Fruit fly (Drosophila melanogaster) whole organism, embryonic: ENCODE results near the gene fzy.
A peak's percentile ranks its signal among the peaks of the same experiment; 100 is the strongest.

Source experiments
- ATbp ChIP-seq: fragments of 200-800 bp; sonication (Bioruptor generic); optimal IDR thresholded peaks from 2 replicates; lab custom pipeline; 2017; ENCODE audit warnings: missing biosample characterization, mild to moderate bottlenecking, missing genetic modification characterization, missing genetic modification reagents
- Antp ChIP-seq: fragments of 200-800 bp; sonication (Bioruptor generic); optimal IDR thresholded peaks from 3 replicates; lab custom pipeline; 2016; ENCODE audit warnings: missing biosample characterization, missing genetic modification characterization
- CG10565 ChIP-seq: fragments of 200-800 bp; sonication (Bioruptor generic); optimal IDR thresholded peaks from 3 replicates; lab custom pipeline; 2016; ENCODE audit warnings: missing biosample characterization, mild to moderate bottlenecking, missing genetic modification characterization
- CG10654 ChIP-seq: fragments of 200-800 bp; sonication (Bioruptor generic); optimal IDR thresholded peaks from 2 replicates; lab custom pipeline; 2016; ENCODE audit warnings: missing biosample characterization, missing genetic modification characterization
- CG11695 ChIP-seq: fragments of 200-800 bp; sonication (Bioruptor generic); IDR thresholded peaks from 3 replicates; pipeline ENCODE4 v1.3.6; 2022; ENCODE audit warnings: missing biosample characterization, missing genetic modification characterization
- CG13424 ChIP-seq: fragments of 200-800 bp; sonication (Bioruptor generic); optimal IDR thresholded peaks from 2 replicates; lab custom pipeline; 2019; ENCODE audit warnings: missing biosample characterization, mild to moderate bottlenecking, missing genetic modification characterization, moderate library complexity
- CG15601 ChIP-seq: fragments of 200-800 bp; sonication (Bioruptor generic); optimal IDR thresholded peaks from 3 replicates; lab custom pipeline; 2019; ENCODE audit warnings: missing biosample characterization, mild to moderate bottlenecking, missing genetic modification characterization, moderate library complexity
- CG2116 ChIP-seq: fragments of 200-800 bp; sonication (Bioruptor generic); optimal IDR thresholded peaks from 3 replicates; lab custom pipeline; 2018; ENCODE audit warnings: missing biosample characterization, mild to moderate bottlenecking, missing genetic modification characterization
- CG43689 ChIP-seq: fragments of 200-800 bp; sonication (Bioruptor generic); IDR thresholded peaks from 2 replicates; pipeline ENCODE4 v1.3.6; 2022; ENCODE audit warnings: missing biosample characterization, missing genetic modification characterization
- CG6854 ChIP-seq: fragments of 200-800 bp; sonication (Bioruptor generic); optimal IDR thresholded peaks from 3 replicates; lab custom pipeline; 2017; ENCODE audit warnings: missing biosample characterization, mild to moderate bottlenecking, missing genetic modification characterization
- CG8089 ChIP-seq: fragments of 200-800 bp; sonication (Bioruptor generic); optimal IDR thresholded peaks from 3 replicates; lab custom pipeline; 2016; ENCODE audit warnings: missing biosample characterization, missing genetic modification characterization
- CG9797 ChIP-seq: fragments of 200-800 bp; sonication (Bioruptor generic); optimal IDR thresholded peaks from 3 replicates; lab custom pipeline; 2018; ENCODE audit warnings: missing biosample characterization, mild to moderate bottlenecking, missing genetic modification characterization
- CkIIα-i1 ChIP-seq: fragments of 200-800 bp; sonication (Bioruptor generic); IDR thresholded peaks from 2 replicates; pipeline ENCODE4 v1.3.6; 2022; ENCODE audit warnings: missing biosample characterization, missing genetic modification characterization
- CoRest ChIP-seq: fragments of 200-800 bp; sonication (Bioruptor generic); optimal IDR thresholded peaks from 3 replicates; lab custom pipeline; 2018; ENCODE audit warnings: missing biosample characterization, mild to moderate bottlenecking, missing genetic modification characterization, moderate library complexity
- D19A ChIP-seq: fragments of 200-800 bp; optimal IDR thresholded peaks from 3 replicates; lab custom pipeline; 2019; ENCODE audit warnings: missing biosample characterization, mild to moderate bottlenecking, missing genetic modification characterization, moderate library complexity
- Dek ChIP-seq: fragments of 200-800 bp; sonication (Bioruptor generic); optimal IDR thresholded peaks from 3 replicates; lab custom pipeline; 2019; ENCODE audit warnings: missing biosample characterization, mild to moderate bottlenecking, missing genetic modification characterization, moderate library complexity
- Eip74EF ChIP-seq, 2 experiments: fragments of 200-800 bp in 1 of 2; fragments of >200 bp in 1 of 2; sonication (Bioruptor generic) in 1 of 2; optimal IDR thresholded peaks; 2 replicates each; lab custom pipeline; 2017 to 2019; ENCODE audit warnings: missing biosample characterization in 2 of 2, missing genetic modification characterization in 2 of 2, mild to moderate bottlenecking in 1 of 2, moderate library complexity in 1 of 2
- Ets65A ChIP-seq: fragments of 200-800 bp; sonication (Bioruptor generic); peaks from one replicate; lab custom pipeline; 2016; ENCODE audit warnings: missing biosample characterization, missing genetic modification characterization
- GATAe ChIP-seq: fragments of 200-800 bp; sonication (Bioruptor generic); conservative IDR thresholded peaks from 2 replicates; pipeline ENCODE4 v1.3.6; 2022; ENCODE audit warnings: missing biosample characterization, missing genetic modification characterization
- HLH4C ChIP-seq: fragments of 200-800 bp; sonication (Bioruptor generic); IDR thresholded peaks from 3 replicates; pipeline ENCODE4 v1.3.6; 2022; ENCODE audit warnings: missing biosample characterization, missing genetic modification characterization; ENCODE audit not compliant: partially characterized antibody
- MTF-1 ChIP-seq: fragments of 200-800 bp; sonication (Bioruptor generic); optimal IDR thresholded peaks from 2 replicates; lab custom pipeline; 2018; ENCODE audit warnings: missing biosample characterization, mild to moderate bottlenecking, missing genetic modification characterization, borderline replicate concordance
- Max ChIP-seq: fragments of 200-800 bp; sonication (Bioruptor generic); optimal IDR thresholded peaks from 2 replicates; lab custom pipeline; 2016; ENCODE audit warnings: missing biosample characterization, mild to moderate bottlenecking, missing genetic modification characterization
- Med ChIP-seq: fragments of 200-800 bp; sonication (Bioruptor generic); peaks from one replicate; lab custom pipeline; 2016; ENCODE audit warnings: missing biosample characterization, missing genetic modification characterization, mild to moderate bottlenecking, inconsistent platforms, moderate library complexity
- Meics ChIP-seq: fragments of 200-800 bp; sonication (Bioruptor generic); optimal IDR thresholded peaks from 2 replicates; lab custom pipeline; 2017; ENCODE audit warnings: missing biosample characterization, mild to moderate bottlenecking, missing genetic modification characterization
- Ssrp ChIP-seq: fragments of 200-800 bp; sonication (Bioruptor generic); optimal IDR thresholded peaks from 2 replicates; lab custom pipeline; 2018; ENCODE audit warnings: missing biosample characterization, mild to moderate bottlenecking, missing genetic modification characterization, moderate library complexity
- Stat92E ChIP-seq, 3 experiments: fragments of >200 bp in 2 of 3; fragments of 200-800 bp in 1 of 3; sonication (Bioruptor generic) in 1 of 3; optimal IDR thresholded peaks; 2 replicates each; lab custom pipeline; 2017 to 2019; ENCODE audit warnings: missing biosample characterization in 3 of 3, missing genetic modification characterization in 3 of 3, mild to moderate bottlenecking in 1 of 3, moderate library complexity in 1 of 3
- Tbp ChIP-seq: fragments of >200 bp; optimal IDR thresholded peaks from 2 replicates; lab custom pipeline; 2018; ENCODE audit warnings: missing biosample characterization, missing genetic modification characterization
- ato ChIP-seq: fragments of 200-800 bp; sonication (Bioruptor generic); IDR thresholded peaks from 2 replicates; pipeline ENCODE4 v1.3.6; 2022; ENCODE audit warnings: missing biosample characterization, missing genetic modification characterization; ENCODE audit not compliant: partially characterized antibody
- chif ChIP-seq, 2 experiments: fragments of 200-800 bp; sonication (Bioruptor generic); optimal IDR thresholded peaks; 3 replicates each; lab custom pipeline; 2016; ENCODE audit warnings: missing biosample characterization in 2 of 2, missing genetic modification characterization in 2 of 2
- danr ChIP-seq: fragments of 200-800 bp; sonication (Bioruptor generic); IDR thresholded peaks from 2 replicates; pipeline ENCODE4 v1.3.6; 2022; ENCODE audit warnings: missing biosample characterization, missing genetic modification characterization
- exex ChIP-seq: fragments of 200-800 bp; sonication (Bioruptor generic); optimal IDR thresholded peaks from 4 replicates; lab custom pipeline; 2018; ENCODE audit warnings: missing biosample characterization, mild to moderate bottlenecking, missing genetic modification characterization, moderate library complexity
- fu2 ChIP-seq: fragments of 200-800 bp; sonication (Bioruptor generic); optimal IDR thresholded peaks from 2 replicates; lab custom pipeline; 2016; ENCODE audit warnings: missing biosample characterization, missing genetic modification characterization
- gem ChIP-seq: fragments of 200-800 bp; sonication (Bioruptor generic); optimal IDR thresholded peaks from 2 replicates; lab custom pipeline; 2019; ENCODE audit warnings: missing biosample characterization, mild to moderate bottlenecking, missing genetic modification characterization, moderate library complexity
- grau ChIP-seq: fragments of 200-800 bp; optimal IDR thresholded peaks from 3 replicates; lab custom pipeline; 2019; ENCODE audit warnings: missing biosample characterization, mild to moderate bottlenecking, missing genetic modification characterization, moderate library complexity
- gro ChIP-seq: fragments of 200-800 bp; sonication (Bioruptor generic); optimal IDR thresholded peaks from 2 replicates; lab custom pipeline; 2016; ENCODE audit warnings: missing biosample characterization, missing genetic modification characterization
- kni ChIP-seq: fragments of 200-800 bp; sonication (Bioruptor generic); optimal IDR thresholded peaks from 3 replicates; lab custom pipeline; 2017; ENCODE audit warnings: mild to moderate bottlenecking, missing biosample characterization, missing genetic modification reagents, missing genetic modification characterization
- lbe ChIP-seq: fragments of 200-800 bp; sonication (Bioruptor generic); optimal IDR thresholded peaks from 2 replicates; lab custom pipeline; 2016; ENCODE audit warnings: missing biosample characterization, mild to moderate bottlenecking, missing genetic modification characterization
- lola ChIP-seq, 3 experiments: fragments of >200 bp in 2 of 3; fragments of 200-800 bp in 1 of 3; sonication (Bioruptor generic) in 1 of 3; optimal IDR thresholded peaks; 2 replicates each; lab custom pipeline; 2017 to 2019; ENCODE audit warnings: missing biosample characterization in 3 of 3, missing genetic modification characterization in 3 of 3, mild to moderate bottlenecking in 1 of 3, moderate library complexity in 1 of 3
- mam ChIP-seq: fragments of 200-800 bp; sonication (Bioruptor generic); optimal IDR thresholded peaks from 3 replicates; lab custom pipeline; 2016; ENCODE audit warnings: missing biosample characterization, missing genetic modification characterization
- oc ChIP-seq: fragments of 200-800 bp; sonication (Bioruptor generic); optimal IDR thresholded peaks from 2 replicates; lab custom pipeline; 2018; ENCODE audit warnings: missing biosample characterization, mild to moderate bottlenecking, missing genetic modification characterization, moderate library complexity
- odd ChIP-seq: fragments of 200-800 bp; sonication (Bioruptor generic); optimal IDR thresholded peaks from 2 replicates; lab custom pipeline; 2017; ENCODE audit warnings: missing biosample characterization, mild to moderate bottlenecking, missing genetic modification characterization
- org-1 ChIP-seq: fragments of 200-800 bp; sonication (Bioruptor generic); optimal IDR thresholded peaks from 2 replicates; lab custom pipeline; 2017; ENCODE audit warnings: missing biosample characterization, missing genetic modification characterization
- pb ChIP-seq: fragments of 200-800 bp; sonication (Bioruptor generic); optimal IDR thresholded peaks from 3 replicates; lab custom pipeline; 2016; ENCODE audit warnings: missing biosample characterization, missing genetic modification characterization
- row ChIP-seq: fragments of 200-800 bp; sonication (Bioruptor generic); IDR thresholded peaks from 3 replicates; pipeline ENCODE4 v1.3.6; 2022; ENCODE audit warnings: missing biosample characterization, missing genetic modification characterization
- sens ChIP-seq: fragments of 200-800 bp; sonication (Bioruptor generic); peaks from one replicate; lab custom pipeline; 2016; ENCODE audit warnings: missing biosample characterization, missing genetic modification characterization
- slbo ChIP-seq: fragments of 200-800 bp; sonication (Bioruptor generic); IDR thresholded peaks from 2 replicates; pipeline ENCODE4 v1.3.6; 2022; ENCODE audit warnings: missing biosample characterization, missing genetic modification characterization
- stwl ChIP-seq: fragments of 200-800 bp; sonication (Bioruptor generic); optimal IDR thresholded peaks from 3 replicates; lab custom pipeline; 2018; ENCODE audit warnings: missing biosample characterization, mild to moderate bottlenecking, missing genetic modification characterization, moderate library complexity
- tup ChIP-seq: fragments of 200-800 bp; sonication (Bioruptor generic); optimal IDR thresholded peaks from 2 replicates; lab custom pipeline; 2016; ENCODE audit warnings: missing biosample characterization, mild to moderate bottlenecking, missing genetic modification characterization, moderate library complexity

The fzy gene

dm6 chr2L:16325515-16326257 is 14.9 kb downstream of the fzy start, which contains the start of gene cact (continued):
- TF ChIP-seq CG10565 (GFP tag; lab: Kevin White, UChicago): peak; percentile 50
- TF ChIP-seq Stat92E (GFP tag; optimal IDR thresholded peaks at IDR 0.05; lab: Kevin White, UChicago): peak in 1 of 3 experiments; percentile 75
- TF ChIP-seq Eip74EF (GFP tag; optimal IDR thresholded peaks at IDR 0.05; lab: Kevin White, UChicago): peak in 1 of 2 experiments; percentile 80
- peak; percentile 95 for TF ChIP-seq mam (GFP tag; lab: Kevin White, UChicago)
- TF ChIP-seq Ets65A: peak; percentile 99
- peak; percentile 90 for TF ChIP-seq CG15601 (tag; lab: Kevin White, UChicago)
- TF ChIP-seq chif (GFP tag; optimal IDR thresholded peaks at IDR 0.05; lab: Kevin White, UChicago): peak; percentile 86 to 95
- TF ChIP-seq CG2116 (GFP tag; lab: Kevin White, UChicago): peak; percentile 84
- peak; percentile 94 for TF ChIP-seq lbe (GFP tag; lab: Kevin White, UChicago)
- TF ChIP-seq org-1: peak; percentile 74
- TF ChIP-seq oc (tag; lab: Kevin White, UChicago): peak; percentile 91
- TF ChIP-seq sens (GFP tag; lab: Kevin White, UChicago): peak; percentile 99
- TF ChIP-seq slbo (GFP tag; lab: Robert Waterston, UW): peak; percentile 92
- peak; percentile 92 for TF ChIP-seq Dek (tag; lab: Kevin White, UChicago)
- peak; percentile 86 for TF ChIP-seq CG10654 (GFP tag; lab: Kevin White, UChicago)
- peak; percentile 70 for TF ChIP-seq ATbp
- TF ChIP-seq gro (GFP tag; lab: Kevin White, UChicago): peak; percentile 95
- TF ChIP-seq Tbp (GFP tag; lab: Kevin White, UChicago): no peak
- peak; percentile 92 for TF ChIP-seq Meics (GFP tag; lab: Kevin White, UChicago)
- TF ChIP-seq CoRest: peak; percentile 92
- TF ChIP-seq GATAe: peak; percentile 59; the same call in 1 of the 2 replicates
- TF ChIP-seq Max: peak; percentile 87
- TF ChIP-seq fu2: peak; percentile 94
- peak; percentile 72 for TF ChIP-seq odd (GFP tag; lab: Kevin White, UChicago)
- peak; percentile 38; the same call in 1 of the 2 replicates for TF ChIP-seq CkIIα-i1 (GFP tag; lab: Robert Waterston, UW)
- TF ChIP-seq HLH4C (GFP tag; lab: Robert Waterston, UW): no peak; the same call in 2 of the 3 replicates
- TF ChIP-seq CG13424: peak; percentile 92
- peak; percentile 91 for TF ChIP-seq Ssrp (tag; lab: Kevin White, UChicago)
- TF ChIP-seq stwl (tag; lab: Kevin White, UChicago): peak; percentile 80
- TF ChIP-seq CG11695: peak; percentile 89
- TF ChIP-seq D19A (tag; lab: Kevin White, UChicago): peak; percentile 88
- TF ChIP-seq pb (GFP tag; lab: Kevin White, UChicago): peak; percentile 73
- TF ChIP-seq gem: peak; percentile 97
- TF ChIP-seq danr (GFP tag; lab: Robert Waterston, UW): peak; percentile 74
- TF ChIP-seq exex (tag; lab: Kevin White, UChicago): peak; percentile 81
- peak; percentile 93 for TF ChIP-seq grau (tag; lab: Kevin White, UChicago)
- TF ChIP-seq lola (GFP tag; optimal IDR thresholded peaks at IDR 0.05; lab: Kevin White, UChicago): peak in 1 of 3 experiments; percentile 90
- TF ChIP-seq MTF-1 (GFP tag; lab: Kevin White, UChicago): peak; percentile 40
- TF ChIP-seq Antp: peak; percentile 95
- no peak for TF ChIP-seq ato
- no peak; the same call in none of the 2 replicates for TF ChIP-seq CG43689 (GFP tag; lab: Robert Waterston, UW)
- TF ChIP-seq CG6854: peak; percentile 87
- TF ChIP-seq Med (GFP tag; lab: Kevin White, UChicago): peak; percentile 99
- peak; percentile 67 for TF ChIP-seq CG9797
- peak; percentile 45 for TF ChIP-seq kni (GFP tag; lab: Kevin White, UChicago)
- peak; percentile 92 for TF ChIP-seq CG8089 (GFP tag; lab: Kevin White, UChicago)
- TF ChIP-seq tup (GFP tag; lab: Kevin White, UChicago): peak; percentile 89
- peak; percentile 98 for TF ChIP-seq row
